Worm (Caenorhabditis elegans) whole organism, young adult: Measurements from ENCODE around the gene B0336.13.

Experiments
- B0035.1 ChIP-seq: sonication (generic microtip); optimal IDR thresholded peaks from 2 replicates; lab custom pipeline; 2016; ENCODE audit warnings: missing genetic modification characterization, mild to moderate bottlenecking, missing compliant biosample characterization, missing genotype, missing genetic modification reagents
- B0336.3 ChIP-seq: fragments of 200-800 bp; sonication (Bioruptor generic); IDR thresholded peaks from 2 replicates; pipeline ENCODE4 v1.3.6; 2022; ENCODE audit warnings: missing genetic modification characterization, missing compliant biosample characterization
- C06A6.2 ChIP-seq: fragments of 200-800 bp; sonication (Bioruptor generic); conservative IDR thresholded peaks from 2 replicates; pipeline ENCODE4 v1.3.6; 2022; ENCODE audit warnings: missing genetic modification characterization, missing compliant biosample characterization
- D2030.7 ChIP-seq: fragments of 200-800 bp; sonication (Bioruptor generic); IDR thresholded peaks from 2 replicates; pipeline ENCODE4 v1.3.6; 2022; ENCODE audit warnings: missing genetic modification reagents, missing genetic modification characterization, missing compliant biosample characterization
- F10E7.11 ChIP-seq: sonication (generic microtip); optimal IDR thresholded peaks from 2 replicates; lab custom pipeline; 2017; ENCODE audit warnings: mild to moderate bottlenecking, missing genetic modification characterization, moderate library complexity, missing compliant biosample characterization
- F22D6.2 ChIP-seq: sonication (generic microtip); optimal IDR thresholded peaks from 2 replicates; lab custom pipeline; 2016; ENCODE audit warnings: mild to moderate bottlenecking, missing genetic modification characterization, missing compliant biosample characterization
- F33H1.4 ChIP-seq: fragments of 200-800 bp; sonication (Bioruptor generic); IDR thresholded peaks from 2 replicates; pipeline ENCODE4 v1.3.6; 2022; ENCODE audit warnings: missing genetic modification reagents, missing genetic modification characterization, missing compliant biosample characterization
- F49E8.2 ChIP-seq: sonication (generic microtip); optimal IDR thresholded peaks from 3 replicates; lab custom pipeline; 2017; ENCODE audit warnings: missing genetic modification characterization, mild to moderate bottlenecking, missing compliant biosample characterization, antibody characterized with exemption, moderate library complexity; ENCODE audit not compliant: insufficient read depth
- F57A8.1 ChIP-seq: fragments of 200-800 bp; sonication (Bioruptor generic); optimal IDR thresholded peaks from 2 replicates; lab custom pipeline; 2018; ENCODE audit warnings: mild to moderate bottlenecking, missing genetic modification characterization, moderate library complexity, missing compliant biosample characterization
- T26A5.8 ChIP-seq: sonication (generic microtip); optimal IDR thresholded peaks from 2 replicates; lab custom pipeline; 2016; ENCODE audit warnings: missing genetic modification characterization, missing compliant biosample characterization
- Y53F4B.3 ChIP-seq: fragments of 200-800 bp; sonication (Bioruptor generic); IDR thresholded peaks from 2 replicates; pipeline ENCODE4 v1.3.6; 2022; ENCODE audit warnings: missing genetic modification reagents, missing genetic modification characterization, missing compliant biosample characterization
- Y95B8A.8 ChIP-seq: fragments of 200-800 bp; sonication (Bioruptor generic); IDR thresholded peaks from 2 replicates; pipeline ENCODE4 v1.3.6; 2022; ENCODE audit warnings: missing genetic modification reagents, missing genetic modification characterization, missing compliant biosample characterization
- ZK185.1 ChIP-seq: sonication (generic microtip); optimal IDR thresholded peaks from 2 replicates; lab custom pipeline; 2016; ENCODE audit warnings: mild to moderate bottlenecking, missing genetic modification characterization, missing compliant biosample characterization; ENCODE audit not compliant: poor library complexity, severe bottlenecking
- atf-7 ChIP-seq: sonication (generic microtip); optimal IDR thresholded peaks from 2 replicates; lab custom pipeline; 2017; ENCODE audit warnings: mild to moderate bottlenecking, missing genetic modification characterization, missing compliant biosample characterization
- attf-3 ChIP-seq: fragments of 200-800 bp; sonication (Bioruptor generic); conservative IDR thresholded peaks from 2 replicates; pipeline ENCODE4 v1.3.6; 2022; ENCODE audit warnings: missing genetic modification reagents, missing genetic modification characterization, missing compliant biosample characterization
- bed-1 ChIP-seq: fragments of 200-800 bp; sonication (Bioruptor generic); IDR thresholded peaks from 2 replicates; pipeline ENCODE4 v1.3.6; 2022; ENCODE audit warnings: missing genetic modification reagents, missing genetic modification characterization, missing compliant biosample characterization
- bed-2 ChIP-seq: fragments of 200-800 bp; sonication (Bioruptor generic); IDR thresholded peaks from 2 replicates; pipeline ENCODE4 v1.3.6; 2022; ENCODE audit warnings: missing genetic modification reagents, missing genetic modification characterization, missing compliant biosample characterization
- ccch-3 ChIP-seq: fragments of 200-800 bp; sonication (Bioruptor generic); optimal IDR thresholded peaks from 2 replicates; lab custom pipeline; 2018; ENCODE audit warnings: mild to moderate bottlenecking, missing genetic modification characterization, missing compliant biosample characterization
- cebp-2 ChIP-seq: fragments of 200-800 bp; sonication (Bioruptor generic); IDR thresholded peaks from 2 replicates; pipeline ENCODE4 v1.3.6; 2022; ENCODE audit warnings: missing genetic modification characterization, missing compliant biosample characterization
- ceh-27 ChIP-seq: fragments of 200-800 bp; sonication (Bioruptor generic); optimal IDR thresholded peaks from 2 replicates; lab custom pipeline; 2018; ENCODE audit warnings: mild to moderate bottlenecking, missing genetic modification characterization, moderate library complexity, missing compliant biosample characterization
- ceh-40 ChIP-seq: fragments of 200-800 bp; sonication (Bioruptor generic); IDR thresholded peaks from 2 replicates; pipeline ENCODE4 v1.3.6; 2022; ENCODE audit warnings: missing genetic modification characterization, missing compliant biosample characterization
- die-1 ChIP-seq: sonication (generic microtip); optimal IDR thresholded peaks from 2 replicates; lab custom pipeline; 2016; ENCODE audit warnings: missing genotype, mild to moderate bottlenecking, missing genetic modification characterization, missing compliant biosample characterization
- dpff-1 ChIP-seq: sonication (generic microtip); optimal IDR thresholded peaks from 2 replicates; lab custom pipeline; 2017; ENCODE audit warnings: mild to moderate bottlenecking, missing genetic modification characterization, missing compliant biosample characterization
- egl-18 ChIP-seq: fragments of 200-800 bp; sonication (Bioruptor generic); IDR thresholded peaks from 2 replicates; pipeline ENCODE4 v1.3.6; 2022; ENCODE audit warnings: missing genetic modification reagents, missing genetic modification characterization, missing compliant biosample characterization
- egl-44 ChIP-seq: fragments of 200-800 bp; sonication (Bioruptor generic); IDR thresholded peaks from 2 replicates; pipeline ENCODE4 v1.3.6; 2022; ENCODE audit warnings: missing genetic modification reagents, missing genetic modification characterization, missing compliant biosample characterization
- egrh-3 ChIP-seq: fragments of 200-800 bp; sonication (Bioruptor generic); IDR thresholded peaks from 2 replicates; pipeline ENCODE4 v1.3.6; 2022; ENCODE audit warnings: missing genetic modification reagents, missing genetic modification characterization, missing compliant biosample characterization
- fkh-3 ChIP-seq: sonication (generic microtip); optimal IDR thresholded peaks from 2 replicates; lab custom pipeline; 2016; ENCODE audit warnings: mild to moderate bottlenecking, missing genetic modification characterization, missing compliant biosample characterization
- him-1 ChIP-seq: sonication (generic microtip); optimal IDR thresholded peaks from 2 replicates; lab custom pipeline; 2016; ENCODE audit warnings: missing genotype, missing genetic modification reagents, missing genetic modification characterization, missing compliant biosample characterization
- hlh-12 ChIP-seq: sonication (generic microtip); optimal IDR thresholded peaks from 2 replicates; lab custom pipeline; 2016; ENCODE audit warnings: missing genetic modification characterization, missing compliant biosample characterization
- hlh-26 ChIP-seq: fragments of 200-800 bp; sonication (Bioruptor generic); conservative IDR thresholded peaks from 2 replicates; pipeline ENCODE4 v1.3.6; 2022; ENCODE audit warnings: missing genetic modification reagents, missing genetic modification characterization, missing compliant biosample characterization
- hmg-1.2 ChIP-seq: fragments of 200-800 bp; sonication (Bioruptor generic); IDR thresholded peaks from 2 replicates; pipeline ENCODE4 v1.3.6; 2022; ENCODE audit warnings: missing genetic modification reagents, missing genetic modification characterization, missing compliant biosample characterization
- hrde-1 ChIP-seq: sonication (generic microtip); optimal IDR thresholded peaks from 2 replicates; lab custom pipeline; 2016; ENCODE audit warnings: missing genetic modification characterization, mild to moderate bottlenecking, missing compliant biosample characterization, moderate library complexity, missing genotype, missing genetic modification reagents, borderline replicate concordance
- lin-35 ChIP-seq, 3 experiments: fragments of 150-350 bp in 2 of 3; sonication (generic microtip) in 1 of 3; optimal IDR thresholded peaks; 2 replicates each; lab custom pipeline; 2014 to 2018; ENCODE audit warnings: missing biosample characterization in 3 of 3, missing genetic modification characterization in 3 of 3, missing genetic modification reagents in 3 of 3
- lir-1 ChIP-seq: fragments of 200-800 bp; sonication (Bioruptor generic); conservative IDR thresholded peaks from 2 replicates; pipeline ENCODE4 v1.3.6; 2022; ENCODE audit warnings: missing genetic modification reagents, missing genetic modification characterization, missing compliant biosample characterization
- lsl-1 ChIP-seq: fragments of 200-800 bp; sonication (Bioruptor generic); optimal IDR thresholded peaks from 2 replicates; lab custom pipeline; 2018; ENCODE audit warnings: mild to moderate bottlenecking, missing genetic modification characterization, moderate library complexity, missing compliant biosample characterization
- mcd-1 ChIP-seq: fragments of 200-800 bp; sonication (Bioruptor generic); IDR thresholded peaks from 2 replicates; pipeline ENCODE4 v1.3.6; 2022; ENCODE audit warnings: missing genetic modification reagents, missing genetic modification characterization, missing compliant biosample characterization
- nfya-1 ChIP-seq: sonication (generic microtip); optimal IDR thresholded peaks from 2 replicates; lab custom pipeline; 2017; ENCODE audit warnings: antibody characterized with exemption, missing compliant biosample characterization, missing genetic modification characterization, borderline replicate concordance; ENCODE audit not compliant: insufficient read depth
- pbrm-1 ChIP-seq: fragments of 200-800 bp; sonication (Bioruptor generic); IDR thresholded peaks from 2 replicates; pipeline ENCODE4 v1.3.6; 2022; ENCODE audit warnings: missing genetic modification reagents, missing genetic modification characterization, missing compliant biosample characterization
- pha-4 ChIP-seq: fragments of 150-350 bp; sonication (generic microtip); optimal IDR thresholded peaks from 2 replicates; lab custom pipeline; 2014; ENCODE audit warnings: missing biosample characterization, missing genetic modification reagents, missing genetic modification characterization
- snpc-1.1 ChIP-seq: sonication (generic microtip); optimal IDR thresholded peaks from 2 replicates; lab custom pipeline; 2017; ENCODE audit warnings: missing genetic modification characterization, mild to moderate bottlenecking, missing compliant biosample characterization, antibody characterized with exemption, moderate library complexity, missing genotype, missing genetic modification reagents; ENCODE audit not compliant: insufficient read depth
- somi-1 ChIP-seq: fragments of 200-800 bp; sonication (Bioruptor generic); optimal IDR thresholded peaks from 2 replicates; lab custom pipeline; 2018; ENCODE audit warnings: mild to moderate bottlenecking, missing genetic modification characterization, missing compliant biosample characterization
- sptf-2 ChIP-seq: fragments of 200-800 bp; sonication (Bioruptor generic); optimal IDR thresholded peaks from 2 replicates; lab custom pipeline; 2018; ENCODE audit warnings: mild to moderate bottlenecking, missing genetic modification characterization, missing compliant biosample characterization
- tbp1 ChIP-seq: fragments of 200-800 bp; sonication (Bioruptor generic); optimal IDR thresholded peaks from 2 replicates; lab custom pipeline; 2018; ENCODE audit warnings: mild to moderate bottlenecking, missing genetic modification characterization, missing compliant biosample characterization
- unc-62 ChIP-seq: fragments of 150-350 bp; optimal IDR thresholded peaks from 2 replicates; lab custom pipeline; 2014; ENCODE audit warnings: missing biosample characterization, missing genetic modification reagents, missing genetic modification characterization
- xnd-1 ChIP-seq: sonication (generic microtip); optimal IDR thresholded peaks from 2 replicates; lab custom pipeline; 2016; ENCODE audit warnings: missing genotype, missing genetic modification reagents, missing genetic modification characterization, missing compliant biosample characterization
- ztf-18 ChIP-seq: sonication (generic microtip); optimal IDR thresholded peaks from 2 replicates; lab custom pipeline; 2016; ENCODE audit warnings: missing genotype, mild to moderate bottlenecking, missing genetic modification characterization, missing compliant biosample characterization
- ztf-26 ChIP-seq: sonication (generic microtip); optimal IDR thresholded peaks from 2 replicates; lab custom pipeline; 2017; ENCODE audit warnings: missing genetic modification characterization, missing compliant biosample characterization
- ztf-28 ChIP-seq: fragments of 200-800 bp; sonication (Bioruptor generic); IDR thresholded peaks from 2 replicates; pipeline ENCODE4 v1.3.6; 2022; ENCODE audit warnings: missing genetic modification reagents, missing genetic modification characterization, missing compliant biosample characterization
- ztf-3 ChIP-seq: fragments of 200-800 bp; sonication (Bioruptor generic); optimal IDR thresholded peaks from 2 replicates; lab custom pipeline; 2018; ENCODE audit warnings: mild to moderate bottlenecking, missing genetic modification characterization, missing compliant biosample characterization

Gene B0336.13

DNA sequence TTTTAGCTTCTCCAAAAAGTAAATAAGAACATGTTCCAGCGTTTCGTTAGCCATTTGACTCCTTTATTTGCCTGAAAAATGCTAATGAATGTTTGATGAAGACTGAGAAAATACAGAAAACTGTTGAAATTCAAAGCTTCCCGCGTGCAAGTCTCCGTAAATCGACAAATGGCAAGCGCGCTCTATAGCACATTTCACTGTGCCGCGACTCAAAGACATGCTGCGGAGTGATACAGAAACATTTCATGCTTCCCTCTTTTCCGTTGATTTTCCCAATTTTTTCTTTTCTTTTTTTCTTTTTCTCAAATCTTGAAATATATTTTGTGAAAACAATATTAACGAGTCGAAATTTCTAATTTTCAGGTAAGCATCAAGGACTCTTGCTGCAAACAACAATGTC, 14.9 kb upstream of the B0336.13 start, which contains the start of the genes ska-3 and rps-12 (continued):
- TF ChIP-seq sptf-2 (GFP tag; lab: Kevin White, UChicago): no peak
- no peak for TF ChIP-seq bed-1 (GFP tag; lab: Robert Waterston, UW)
- no peak for TF ChIP-seq hlh-12
- no peak for TF ChIP-seq nfya-1 (tag; lab: Kevin White, UChicago)
- TF ChIP-seq hrde-1 (tag; lab: Kevin White, UChicago): peak; percentile 57
- peak; percentile 83 for TF ChIP-seq Y95B8A.8 (GFP tag; lab: Robert Waterston, UW)
- TF ChIP-seq ccch-3 (GFP tag; lab: Kevin White, UChicago): no peak
- no peak for TF ChIP-seq bed-2 (GFP tag; lab: Robert Waterston, UW)
- TF ChIP-seq tbp1 (GFP tag; lab: Kevin White, UChicago): peak; percentile 78
- TF ChIP-seq attf-3 (GFP tag; lab: Robert Waterston, UW): peak; percentile 82
- TF ChIP-seq egrh-3: peak; percentile 42; the same call in 1 of the 2 replicates
- TF ChIP-seq D2030.7 (GFP tag; lab: Robert Waterston, UW): peak; percentile 92
- TF ChIP-seq somi-1: peak; percentile 85
- peak; percentile 89 for TF ChIP-seq egl-18
- TF ChIP-seq pha-4 (tag; lab: Kevin White, UChicago): peak; percentile 99
- TF ChIP-seq B0035.1 (tag; lab: Kevin White, UChicago): peak; percentile 43
- TF ChIP-seq F10E7.11: no peak
- TF ChIP-seq atf-7: peak; percentile 86
- TF ChIP-seq ceh-40 (GFP tag; lab: Robert Waterston, UW): no peak
- peak; percentile 78 for TF ChIP-seq snpc-1.1
- no peak for TF ChIP-seq egl-44 (GFP tag; lab: Robert Waterston, UW)
- TF ChIP-seq xnd-1: peak; percentile 73
- peak; percentile 95 for TF ChIP-seq lir-1 (GFP tag; lab: Robert Waterston, UW)
- TF ChIP-seq hlh-26: no peak
- TF ChIP-seq F49E8.2 (tag; lab: Kevin White, UChicago): peak; percentile 93
- peak; percentile 52; the same call in 1 of the 2 replicates for TF ChIP-seq ztf-28 (GFP tag; lab: Robert Waterston, UW)
- no peak for TF ChIP-seq F57A8.1
- TF ChIP-seq pbrm-1 (GFP tag; lab: Robert Waterston, UW): peak; percentile 96
- TF ChIP-seq lsl-1: peak; percentile 82
- TF ChIP-seq C06A6.2 (GFP tag; lab: Robert Waterston, UW): peak; percentile 92
- TF ChIP-seq cebp-2 (GFP tag; lab: Robert Waterston, UW): no peak
- TF ChIP-seq ztf-18: peak; percentile 79
- TF ChIP-seq T26A5.8 (tag; lab: Kevin White, UChicago): no peak
- peak; percentile 48 to 99 (median 88) for TF ChIP-seq lin-35 (GFP tag; optimal IDR thresholded peaks at IDR 0.05; lab: Kevin White, UChicago)
- TF ChIP-seq ztf-26 (tag; lab: Kevin White, UChicago): peak; percentile 95
- TF ChIP-seq ceh-27 (GFP tag; lab: Kevin White, UChicago): peak; percentile 94
- TF ChIP-seq him-1 (tag; lab: Kevin White, UChicago): peak; percentile 84
- no peak for TF ChIP-seq fkh-3
- TF ChIP-seq B0336.3 (GFP tag; lab: Robert Waterston, UW): peak; percentile 80
- TF ChIP-seq ztf-3 (GFP tag; lab: Kevin White, UChicago): peak; percentile 22
- peak; percentile 4 for TF ChIP-seq unc-62 (GFP tag; lab: Kevin White, UChicago)
- no peak for TF ChIP-seq die-1 (tag; lab: Kevin White, UChicago)
- TF ChIP-seq ZK185.1 (tag; lab: Kevin White, UChicago): peak; percentile 97
- TF ChIP-seq hmg-1.2 (GFP tag; lab: Robert Waterston, UW): peak; percentile 95
- peak; percentile 100 for TF ChIP-seq mcd-1 (GFP tag; lab: Robert Waterston, UW)
- peak; percentile 93 for TF ChIP-seq F33H1.4 (GFP tag; lab: Robert Waterston, UW)
- TF ChIP-seq F22D6.2 (tag; lab: Kevin White, UChicago): peak; percentile 69
- 0 out of 2 replicates have a peak, but pooled peaks have one; percentile 23 for TF ChIP-seq Y53F4B.3 (GFP tag; lab: Robert Waterston, UW)
- no peak for TF ChIP-seq dpff-1 (tag; lab: Kevin White, UChicago)
